Worm (Caenorhabditis elegans) whole organism, mixed stage, embryonic: ENCODE measurements around the gene phy-3.

ENCODE experiments used
- M03D4.4 ChIP-seq: sonication (generic microtip); optimal IDR thresholded peaks from 2 replicates; lab custom pipeline; 2017; ENCODE audit warnings: mild to moderate bottlenecking, missing genetic modification characterization, missing compliant biosample characterization
- bed-3 ChIP-seq: fragments of 200-800 bp; sonication (Bioruptor generic); optimal IDR thresholded peaks from 3 replicates; lab custom pipeline; 2018; ENCODE audit warnings: mild to moderate bottlenecking, missing genetic modification characterization, moderate library complexity, missing compliant biosample characterization
- blmp-1 ChIP-seq: fragments of 150-350 bp; optimal IDR thresholded peaks from 2 replicates; lab custom pipeline; 2014; ENCODE audit warnings: missing biosample characterization, missing genetic modification characterization
- ceh-43 ChIP-seq: fragments of 200-800 bp; sonication (Bioruptor generic); optimal IDR thresholded peaks from 2 replicates; lab custom pipeline; 2018; ENCODE audit warnings: mild to moderate bottlenecking, missing genetic modification characterization, moderate library complexity, missing compliant biosample characterization
- ceh-83 ChIP-seq: fragments of 200-800 bp; sonication (Bioruptor generic); optimal IDR thresholded peaks from 2 replicates; lab custom pipeline; 2018; ENCODE audit warnings: mild to moderate bottlenecking, missing genetic modification characterization, missing compliant biosample characterization
- ces-1 ChIP-seq: fragments of 150-350 bp; optimal IDR thresholded peaks from 2 replicates; lab custom pipeline; 2014; ENCODE audit warnings: missing biosample characterization, missing genetic modification reagents, missing genetic modification characterization
- cnd-1 ChIP-seq: fragments of 200-800 bp; sonication (Bioruptor generic); optimal IDR thresholded peaks from 2 replicates; lab custom pipeline; 2018; ENCODE audit warnings: mild to moderate bottlenecking, missing genetic modification characterization, missing compliant biosample characterization
- drap-1 ChIP-seq: fragments of 200-800 bp; sonication (Bioruptor generic); optimal IDR thresholded peaks from 3 replicates; lab custom pipeline; 2018; ENCODE audit warnings: mild to moderate bottlenecking, missing genetic modification characterization, missing compliant biosample characterization
- elt-1 ChIP-seq: sonication (generic microtip); optimal IDR thresholded peaks from 2 replicates; lab custom pipeline; 2017; ENCODE audit warnings: missing genetic modification characterization, mild to moderate bottlenecking, missing compliant biosample characterization, antibody characterized with exemption, moderate library complexity, borderline replicate concordance; ENCODE audit not compliant: insufficient read depth
- elt-3 ChIP-seq: fragments of 150-350 bp; optimal IDR thresholded peaks from 2 replicates; lab custom pipeline; 2014; ENCODE audit warnings: missing biosample characterization, missing genetic modification characterization
- flh-1 ChIP-seq: fragments of 200-800 bp; sonication (Bioruptor generic); optimal IDR thresholded peaks from 2 replicates; lab custom pipeline; 2018; ENCODE audit warnings: mild to moderate bottlenecking, missing genetic modification characterization, moderate library complexity, missing compliant biosample characterization
- ham-2 ChIP-seq: fragments of 200-800 bp; sonication (Bioruptor generic); optimal IDR thresholded peaks from 2 replicates; lab custom pipeline; 2018; ENCODE audit warnings: mild to moderate bottlenecking, missing genetic modification characterization, missing compliant biosample characterization
- hlh-1 ChIP-seq: fragments of 150-350 bp; optimal IDR thresholded peaks from 2 replicates; lab custom pipeline; 2014; ENCODE audit warnings: missing biosample characterization, missing genetic modification reagents, missing genetic modification characterization
- lin-13 ChIP-seq: fragments of 150-350 bp; optimal IDR thresholded peaks from 2 replicates; lab custom pipeline; 2014; ENCODE audit warnings: missing biosample characterization, missing genetic modification characterization
- lin-32 ChIP-seq: fragments of 200-800 bp; sonication (Bioruptor generic); optimal IDR thresholded peaks from 2 replicates; lab custom pipeline; 2018; ENCODE audit warnings: mild to moderate bottlenecking, missing genetic modification characterization, missing compliant biosample characterization
- mab-5 ChIP-seq: fragments of 150-350 bp; optimal IDR thresholded peaks from 2 replicates; lab custom pipeline; 2014; ENCODE audit warnings: missing biosample characterization, missing genetic modification characterization
- mep-1 ChIP-seq: fragments of 150-350 bp; optimal IDR thresholded peaks from 2 replicates; lab custom pipeline; 2017; ENCODE audit warnings: missing biosample characterization, missing genetic modification reagents, missing genetic modification characterization, inconsistent platforms
- mls-2 ChIP-seq: sonication (generic microtip); optimal IDR thresholded peaks from 2 replicates; lab custom pipeline; 2016; ENCODE audit warnings: mild to moderate bottlenecking, missing genetic modification characterization, moderate library complexity, missing compliant biosample characterization
- nhr-12 ChIP-seq: fragments of 150-350 bp; optimal IDR thresholded peaks from 2 replicates; lab custom pipeline; 2014; ENCODE audit warnings: missing biosample characterization, missing genetic modification characterization
- nhr-2 ChIP-seq: fragments of 150-350 bp; optimal IDR thresholded peaks from 2 replicates; lab custom pipeline; 2014; ENCODE audit warnings: missing biosample characterization, missing genetic modification characterization
- nhr-237 ChIP-seq: fragments of 150-350 bp; optimal IDR thresholded peaks from 2 replicates; lab custom pipeline; 2014; ENCODE audit warnings: missing biosample characterization, missing genetic modification characterization
- nhr-28 ChIP-seq: fragments of 150-350 bp; optimal IDR thresholded peaks from 2 replicates; lab custom pipeline; 2014; ENCODE audit warnings: missing biosample characterization, missing genetic modification characterization
- nhr-76 ChIP-seq: sonication (generic microtip); optimal IDR thresholded peaks from 2 replicates; lab custom pipeline; 2017; ENCODE audit warnings: missing biosample characterization, missing genetic modification characterization
- pha-4 ChIP-seq: fragments of 150-350 bp; optimal IDR thresholded peaks from 2 replicates; lab custom pipeline; 2018; ENCODE audit warnings: missing biosample characterization, missing genetic modification reagents, missing genetic modification characterization
- sem-2 ChIP-seq: fragments of 200-800 bp; sonication (Bioruptor generic); optimal IDR thresholded peaks from 2 replicates; lab custom pipeline; 2018; ENCODE audit warnings: mild to moderate bottlenecking, missing genetic modification characterization, missing compliant biosample characterization
- snpc-4 ChIP-seq: fragments of 150-350 bp; optimal IDR thresholded peaks from 2 replicates; lab custom pipeline; 2014; ENCODE audit warnings: missing biosample characterization, missing genetic modification characterization
- unc-120 ChIP-seq: sonication (generic microtip); optimal IDR thresholded peaks from 2 replicates; lab custom pipeline; 2017; ENCODE audit warnings: missing genetic modification characterization, missing compliant biosample characterization; ENCODE audit not compliant: poor library complexity, severe bottlenecking
- unc-39 ChIP-seq: fragments of 150-350 bp; optimal IDR thresholded peaks from 2 replicates; lab custom pipeline; 2014; ENCODE audit warnings: missing biosample characterization, missing genetic modification characterization
- unc-62 ChIP-seq: fragments of 150-350 bp; optimal IDR thresholded peaks from 2 replicates; lab custom pipeline; 2014; ENCODE audit warnings: missing biosample characterization, missing genetic modification reagents, missing genetic modification characterization
- zip-8 ChIP-seq: fragments of 150-350 bp; optimal IDR thresholded peaks from 2 replicates; lab custom pipeline; 2014; ENCODE audit warnings: missing biosample characterization, missing genetic modification characterization
- ztf-11 ChIP-seq: fragments of 150-350 bp; optimal IDR thresholded peaks from 2 replicates; lab custom pipeline; 2014; ENCODE audit warnings: missing biosample characterization, missing genetic modification characterization

Gene phy-3

DNA sequence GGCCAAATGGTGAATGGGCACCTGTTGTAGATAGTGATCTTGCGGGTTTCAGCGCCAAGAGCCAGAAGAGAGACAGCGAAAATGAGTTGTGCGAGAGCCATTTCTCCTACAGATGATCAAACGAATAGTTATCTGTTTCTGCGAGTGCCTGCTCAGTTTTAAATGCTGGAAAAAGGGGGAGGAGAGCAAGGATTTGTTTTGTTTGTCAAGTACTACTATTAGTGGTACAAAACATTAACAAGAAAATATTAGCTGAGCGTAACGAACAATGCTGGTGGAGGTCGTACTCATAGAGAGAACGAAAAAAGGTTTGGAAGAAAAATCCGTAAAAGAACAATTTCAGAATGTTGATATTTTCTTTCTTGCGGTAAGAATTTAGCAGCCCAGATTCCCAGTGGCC lies 38.4 kb downstream of the phy-3 start, which contains the start of gene thn-4:
Gene thn-4, minus strand, starts transcription at position 101 of the 400 bp plus-strand sequence.
- TF ChIP-seq drap-1 = no peak
- no peak for TF ChIP-seq ces-1 (GFP tag; lab: Kevin White, UChicago)
- TF ChIP-seq mep-1 (tag; lab: Kevin White, UChicago) = no peak
- TF ChIP-seq elt-1 (tag; lab: Kevin White, UChicago) = no peak
- no peak for TF ChIP-seq zip-8
- no peak for TF ChIP-seq cnd-1 (tag; lab: Kevin White, UChicago)
- TF ChIP-seq pha-4 (tag; lab: Kevin White, UChicago) = no peak
- TF ChIP-seq snpc-4 = no peak
- no peak for TF ChIP-seq flh-1 (GFP tag; lab: Kevin White, UChicago)
- no peak for TF ChIP-seq unc-62
- TF ChIP-seq ceh-43 (GFP tag; lab: Kevin White, UChicago) = no peak
- TF ChIP-seq nhr-76 = no peak
- no peak for TF ChIP-seq lin-32 (GFP tag; lab: Kevin White, UChicago)
- TF ChIP-seq ceh-83 (GFP tag; lab: Kevin White, UChicago) = no peak
- TF ChIP-seq nhr-2 (tag; lab: Kevin White, UChicago) = no peak

ce11 chrV:16873642-16874041 lies 40.7 kb downstream of the phy-3 start, which contains the start of gene srw-23:
TSS of gene srw-23 (plus strand) at chrV:16873942.
- TF ChIP-seq mls-2 (tag; lab: Kevin White, UChicago) (no peak), elt-3 (tag; lab: Kevin White, UChicago) (no peak), ztf-11 (tag; lab: Kevin White, UChicago) (no peak), nhr-237 (no peak)

DNA sequence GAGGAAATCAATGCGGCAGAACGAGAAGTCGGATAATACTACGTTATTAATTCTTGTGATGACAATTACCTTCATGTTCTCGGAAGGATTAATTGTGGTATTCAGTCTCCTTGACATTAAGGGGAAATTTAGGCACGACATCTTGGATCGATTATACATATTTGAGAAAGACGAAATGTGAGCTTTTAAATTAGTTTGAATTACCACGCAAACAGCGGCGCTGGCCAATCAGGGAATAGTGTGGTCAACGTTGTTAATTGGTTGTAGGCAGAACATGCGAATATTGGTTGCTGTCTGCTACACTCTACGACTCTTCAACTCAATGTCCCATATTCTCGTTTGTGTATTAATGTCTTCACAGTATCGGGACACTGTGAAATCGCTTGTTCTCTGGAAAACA lies 42.0 kb downstream of the phy-3 start, which contains the start of gene F49A5.10:
Gene F49A5.10, plus strand, starts transcription at position 301 of the 400 bp plus-strand sequence.
- no peak for TF ChIP-seq lin-13
- no peak for TF ChIP-seq nhr-76
- no peak for TF ChIP-seq zip-8
- TF ChIP-seq nhr-12 (tag; lab: Kevin White, UChicago) = no peak
- no peak for TF ChIP-seq sem-2
- TF ChIP-seq ces-1 (GFP tag; lab: Kevin White, UChicago) = no peak
- no peak for TF ChIP-seq hlh-1 (tag; lab: Kevin White, UChicago)
- TF ChIP-seq nhr-2 (tag; lab: Kevin White, UChicago) = no peak
- no peak for TF ChIP-seq M03D4.4
- TF ChIP-seq ham-2 (GFP tag; lab: Kevin White, UChicago) = no peak
- no peak for TF ChIP-seq drap-1
- TF ChIP-seq, all 35 proteins: peak for 0

- no peak for TF ChIP-seq ztf-11 (tag; lab: Kevin White, UChicago)
- TF ChIP-seq flh-1 (GFP tag; lab: Kevin White, UChicago) = no peak
- TF ChIP-seq cnd-1 (tag; lab: Kevin White, UChicago) = no peak
- no peak for TF ChIP-seq M03D4.4
- TF ChIP-seq blmp-1 (tag; lab: Kevin White, UChicago) = no peak
- no peak for TF ChIP-seq hlh-1 (tag; lab: Kevin White, UChicago)
- TF ChIP-seq unc-62 = no peak
- no peak for TF ChIP-seq ceh-43 (GFP tag; lab: Kevin White, UChicago)
- no peak for TF ChIP-seq nhr-28
- no peak for TF ChIP-seq unc-120
- no peak for TF ChIP-seq elt-1 (tag; lab: Kevin White, UChicago)
- no peak for TF ChIP-seq ham-2 (GFP tag; lab: Kevin White, UChicago)
- TF ChIP-seq zip-8 = no peak
- TF ChIP-seq nhr-12 (tag; lab: Kevin White, UChicago) = no peak
- TF ChIP-seq mep-1 (tag; lab: Kevin White, UChicago) = no peak
- no peak for TF ChIP-seq unc-39 (tag; lab: Kevin White, UChicago)
- no peak for TF ChIP-seq bed-3 (GFP tag; lab: Kevin White, UChicago)
- no peak for TF ChIP-seq mls-2 (tag; lab: Kevin White, UChicago)
- no peak for TF ChIP-seq nhr-76
- TF ChIP-seq, all 35 proteins: peak for 0
Observed at ce11 chrV:16879532-16879931, 46.6 kb downstream of the phy-3 start.

ce11 chrV:16880054-16880453 lies 47.1 kb downstream of the phy-3 start, which contains the start of gene F09C6.3:
TSS of gene F09C6.3 (minus strand) at chrV:16880154.
- TF ChIP-seq M03D4.4 = no peak
- no peak for TF ChIP-seq unc-120
- no peak for TF ChIP-seq ztf-11 (tag; lab: Kevin White, UChicago)
- no peak for TF ChIP-seq mab-5 (tag; lab: Kevin White, UChicago)
- TF ChIP-seq elt-3 (tag; lab: Kevin White, UChicago) = no peak
- no peak for TF ChIP-seq unc-39 (tag; lab: Kevin White, UChicago)
- TF ChIP-seq zip-8 = no peak
- TF ChIP-seq hlh-1 (tag; lab: Kevin White, UChicago) = no peak
- no peak for TF ChIP-seq sem-2
- no peak for TF ChIP-seq nhr-237
- TF ChIP-seq lin-13 = no peak
- no peak for TF ChIP-seq snpc-4
- TF ChIP-seq nhr-12 (tag; lab: Kevin White, UChicago) = no peak
- TF ChIP-seq unc-62 = no peak
- TF ChIP-seq elt-1 (tag; lab: Kevin White, UChicago) = no peak
- no peak for TF ChIP-seq lin-32 (GFP tag; lab: Kevin White, UChicago)
- TF ChIP-seq nhr-76 = no peak
- TF ChIP-seq ceh-83 (GFP tag; lab: Kevin White, UChicago) = no peak
- no peak for TF ChIP-seq nhr-28
